Worm (Caenorhabditis elegans): ENCODE results near the gene agxt-1.

DNA sequence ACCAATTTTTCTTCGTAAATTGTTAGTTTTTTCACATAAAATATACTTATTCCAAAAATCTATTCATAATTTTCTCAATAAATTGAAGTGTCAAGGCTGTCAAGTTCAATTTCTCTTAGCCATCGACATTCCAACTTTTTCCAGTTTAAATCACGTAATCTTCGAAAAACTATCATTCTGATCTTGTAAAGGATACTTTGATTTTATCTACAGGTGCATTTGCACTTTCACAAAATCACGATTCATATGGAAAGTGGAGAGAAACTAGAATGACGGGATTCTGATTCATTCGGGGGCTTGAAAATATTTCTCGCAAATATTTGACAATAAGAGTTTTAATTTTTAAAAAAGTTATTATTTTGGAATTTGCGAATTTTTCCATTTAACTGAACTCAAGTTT lies 7.8 kb downstream of the agxt-1 start:
- no peak for TF ChIP-seq fkh-10 (GFP tag; optimal IDR thresholded peaks at IDR 0.05)
- no peak for TF ChIP-seq K02D7.2 (tag; optimal IDR thresholded peaks at IDR 0.05)
- TF ChIP-seq npax-4 (tag; optimal IDR thresholded peaks at IDR 0.05): no peak
- TF ChIP-seq pax-1 (tag; optimal IDR thresholded peaks at IDR 0.05): no peak
- TF ChIP-seq pqm-1 (tag; optimal IDR thresholded peaks at IDR 0.05): no peak
- TF ChIP-seq sox-2 (GFP tag; IDR thresholded peaks at IDR 0.05): no peak
- no peak for TF ChIP-seq dve-1 (tag; optimal IDR thresholded peaks at IDR 0.05)
- no peak for TF ChIP-seq unc-3 (GFP tag; conservative IDR thresholded peaks at IDR 0.05)
- no peak for TF ChIP-seq unc-3 (tag; optimal IDR thresholded peaks at IDR 0.05)
- TF ChIP-seq ceh-2 (tag; optimal IDR thresholded peaks at IDR 0.05): no peak
- TF ChIP-seq ceh-22 (tag; optimal IDR thresholded peaks at IDR 0.05): no peak
- no peak for TF ChIP-seq ama-1 (optimal IDR thresholded peaks at IDR 0.05)
